Fruit fly (Drosophila melanogaster): ENCODE results near the gene Ho.

Gene Ho

DNA sequence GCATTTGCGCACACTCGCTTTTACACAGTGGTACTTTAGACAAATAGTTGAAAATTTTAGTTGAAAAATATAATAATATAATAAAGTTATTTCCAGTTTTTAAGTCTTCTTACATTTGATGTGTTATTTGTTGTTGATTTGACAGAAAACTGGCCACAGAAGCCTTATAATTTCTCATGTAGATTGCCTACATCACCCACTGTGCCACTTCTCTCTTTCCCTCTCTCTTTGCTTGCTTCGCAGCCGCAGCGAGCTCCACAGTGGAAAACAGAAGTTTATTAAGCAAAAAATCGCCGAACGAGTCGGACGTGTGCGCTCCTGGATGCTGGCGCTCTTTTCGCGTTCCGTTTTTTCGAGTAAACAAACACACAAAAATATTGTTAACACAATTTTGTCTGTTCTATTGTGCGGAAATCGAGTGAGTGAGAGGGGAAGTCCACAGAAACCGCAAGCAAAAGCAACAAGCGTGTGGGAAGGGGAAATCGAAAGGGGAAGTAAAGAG lies 23.6 kb upstream of the Ho start, which contains the start of gene CG42327 (continued):
- TF ChIP-seq nmo (GFP tag; optimal IDR thresholded peaks at IDR 0.05) (peak; percentile 93), dmrt11E (tag; optimal IDR thresholded peaks at IDR 0.05) (peak; percentile 92), CG7987 (GFP tag; optimal IDR thresholded peaks at IDR 0.05) (peak; percentile 76), CG10654 (GFP tag; optimal IDR thresholded peaks at IDR 0.05) (peak; percentile 90), mld (GFP tag; IDR thresholded peaks at IDR 0.05; ENCODE audit: partially characterized antibody) (no peak), CG9437 (GFP tag; optimal IDR thresholded peaks at IDR 0.05) (peak; percentile 89), GATAe (GFP tag; conservative IDR thresholded peaks at IDR 0.05) (peak; percentile 45; the same call in 1 of the 2 replicates), CG13894 (tag; optimal IDR thresholded peaks at IDR 0.05) (peak; percentile 65), E2f1 (GFP tag; IDR thresholded peaks at IDR 0.05) (peak; percentile 96), onecut (GFP tag; IDR thresholded peaks at IDR 0.05) (peak; percentile 87), al (GFP tag; IDR thresholded peaks at IDR 0.05) (peak; percentile 87), oc (tag; optimal IDR thresholded peaks at IDR 0.05) (peak; percentile 98), Dll (GFP tag; IDR thresholded peaks at IDR 0.05; ENCODE audit: partially characterized antibody) (peak; percentile 48; the same call in 1 of the 4 replicates), D (optimal IDR thresholded peaks at IDR 0.05) (no peak), D (GFP tag; optimal IDR thresholded peaks at IDR 0.05) (peak; percentile 91), NfI (GFP tag; optimal IDR thresholded peaks at IDR 0.05) (peak; percentile 92), bcd (GFP tag; optimal IDR thresholded peaks at IDR 0.05) (peak; percentile 94), CG4854 (GFP tag; optimal IDR thresholded peaks at IDR 0.05) (peak; percentile 83), CG6683 (GFP tag; optimal IDR thresholded peaks at IDR 0.05) (peak; percentile 88), gce (GFP tag; IDR thresholded peaks at IDR 0.05) (peak; percentile 91), pan (optimal IDR thresholded peaks at IDR 0.05) (no peak), pan (GFP tag; optimal IDR thresholded peaks at IDR 0.05 in 1 of 2, IDR thresholded peaks at IDR 0.05 in 1 of 2) (peak in 1 of 2 experiments; percentile 98), CG17829 (tag; optimal IDR thresholded peaks at IDR 0.05) (peak; percentile 96), PHDP (tag; optimal IDR thresholded peaks at IDR 0.05) (peak; percentile 96), Antp (GFP tag; optimal IDR thresholded peaks at IDR 0.05) (peak; percentile 82), Awh (GFP tag; IDR thresholded peaks at IDR 0.05) (peak; percentile 97), cad (GFP tag; optimal IDR thresholded peaks at IDR 0.05) (no peak), sc (optimal IDR thresholded peaks at IDR 0.05) (no peak), sc (GFP tag; optimal IDR thresholded peaks at IDR 0.05) (peak; percentile 95), CG14965 (GFP tag; optimal IDR thresholded peaks at IDR 0.05; ENCODE audit: borderline replicate concordance) (peak; percentile 20), Dad (GFP tag; optimal IDR thresholded peaks at IDR 0.05) (peak; percentile 79), az2 (GFP tag; optimal IDR thresholded peaks at IDR 0.05) (peak; percentile 96), CG34224 (GFP tag; IDR thresholded peaks at IDR 0.05; ENCODE audit: partially characterized antibody) (no peak), ken (GFP tag; IDR thresholded peaks at IDR 0.05) (peak; percentile 97), CG8089 (GFP tag; optimal IDR thresholded peaks at IDR 0.05) (peak; percentile 60), CG17361 (GFP tag; IDR thresholded peaks at IDR 0.05) (peak; percentile 93), Mrtf (GFP tag; IDR thresholded peaks at IDR 0.05) (peak; percentile 86), CG2202 (tag; optimal IDR thresholded peaks at IDR 0.05) (peak; percentile 93)

DNA sequence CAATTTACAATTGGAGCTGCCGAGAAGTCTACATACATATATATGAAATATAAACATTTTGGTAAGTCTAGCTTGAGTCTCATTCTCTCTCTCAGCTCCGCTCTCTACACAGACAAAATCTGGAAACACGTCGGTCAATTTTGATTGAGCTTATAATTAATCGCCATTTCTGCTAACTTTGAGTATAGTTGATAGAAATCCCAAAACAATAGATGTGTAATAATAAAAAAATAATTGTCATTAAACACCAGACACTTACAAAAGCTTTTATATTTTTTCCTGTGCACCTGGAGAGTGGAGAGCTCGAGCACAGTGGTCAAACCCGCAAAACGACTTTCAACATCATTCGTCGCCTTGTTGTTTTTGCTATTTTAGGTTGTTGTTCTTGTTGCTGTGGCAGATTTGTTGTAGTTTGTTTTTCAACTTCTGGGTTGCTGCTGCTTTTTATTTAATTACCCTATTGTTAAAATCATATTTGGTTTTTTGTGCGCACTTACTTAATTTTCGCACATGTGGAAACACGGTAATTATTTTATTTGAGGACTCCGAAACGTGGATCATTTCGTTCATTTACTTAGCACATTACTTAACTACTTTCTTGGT lies 22.8 kb upstream of the Ho start:
- TF ChIP-seq CG15514 (GFP tag; optimal IDR thresholded peaks at IDR 0.05): peak; percentile 91
- TF ChIP-seq sug (tag; optimal IDR thresholded peaks at IDR 0.05): peak; percentile 85
- TF ChIP-seq Chrac-16 (GFP tag; optimal IDR thresholded peaks at IDR 0.05): peak; percentile 96
- peak; percentile 96 for TF ChIP-seq Oli (tag; optimal IDR thresholded peaks at IDR 0.05)
- peak; percentile 84 for TF ChIP-seq CG6254 (GFP tag; optimal IDR thresholded peaks at IDR 0.05)
- TF ChIP-seq pita (GFP tag; optimal IDR thresholded peaks at IDR 0.05): no peak
- TF ChIP-seq Taf1 (GFP tag; IDR thresholded peaks at IDR 0.05): peak; percentile 91
- TF ChIP-seq Adf1 (GFP tag; IDR thresholded peaks at IDR 0.05): peak; percentile 75
- TF ChIP-seq fru (optimal IDR thresholded peaks at IDR 0.05): no peak
- peak; percentile 97 for TF ChIP-seq E2f1 (GFP tag; IDR thresholded peaks at IDR 0.05)
- TF ChIP-seq amos (GFP tag; IDR thresholded peaks at IDR 0.05; ENCODE audit: partially characterized antibody): no peak
- peak; percentile 95 for TF ChIP-seq tio (GFP tag; optimal IDR thresholded peaks at IDR 0.05)
- TF ChIP-seq CG13775 (GFP tag; optimal IDR thresholded peaks at IDR 0.05): peak; percentile 94
- peak; percentile 94 for TF ChIP-seq schlank (tag; optimal IDR thresholded peaks at IDR 0.05)
- TF ChIP-seq Atf6 (GFP tag; IDR thresholded peaks at IDR 0.05): peak; percentile 97
